Worm (Caenorhabditis elegans): ENCODE measurements around the gene F32E10.5.

F32E10.5 gene

DNA sequence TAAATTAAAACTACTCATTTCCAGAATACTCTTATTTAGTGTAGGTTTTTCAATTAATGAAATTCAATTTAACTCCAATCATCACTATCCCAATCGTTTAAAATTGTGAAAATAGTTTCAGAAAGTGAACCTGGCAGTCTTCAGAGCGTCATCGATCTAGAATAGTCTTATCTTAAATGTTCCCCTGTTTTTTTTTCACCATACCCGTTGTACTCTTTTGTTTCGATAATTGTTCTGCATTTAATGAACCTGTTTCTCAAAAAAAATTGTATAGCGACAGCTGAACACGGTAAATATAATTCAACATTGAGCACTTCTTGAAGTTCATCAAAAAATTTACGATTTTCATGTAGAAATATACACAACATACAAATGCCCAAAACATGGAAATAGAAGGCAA lies 26.9 kb downstream of the F32E10.5 start (continued):
- peak; percentile 41 for TF ChIP-seq lin-38 (GFP tag; IDR thresholded peaks at IDR 0.05)
- no peak for TF ChIP-seq ceh-82 (tag; optimal IDR thresholded peaks at IDR 0.05)
- no peak for TF ChIP-seq set-16 (GFP tag; IDR thresholded peaks at IDR 0.05)
- no peak for TF ChIP-seq zfp-2 (tag; optimal IDR thresholded peaks at IDR 0.05)
- no peak for TF ChIP-seq ceh-62 (tag; optimal IDR thresholded peaks at IDR 0.05)
- no peak for TF ChIP-seq lsy-2 (tag; optimal IDR thresholded peaks at IDR 0.05)
- no peak for TF ChIP-seq mdl-1 (tag; optimal IDR thresholded peaks at IDR 0.05)
- no peak for TF ChIP-seq nhr-76 (tag; optimal IDR thresholded peaks at IDR 0.05)
- TF ChIP-seq dmd-9 (GFP tag; IDR thresholded peaks at IDR 0.05): no peak
- TF ChIP-seq F10B5.3 (tag; optimal IDR thresholded peaks at IDR 0.05): no peak

ce11 chrIV:7550445-7550844 lies 27.7 kb downstream of the F32E10.5 start, which contains the start of gene pam-1:
pam-1 (minus strand) TSS chrIV:7550812.
- TF ChIP-seq ZK337.2 (GFP tag; IDR thresholded peaks at IDR 0.05): no peak
- no peak for TF ChIP-seq ceh-62 (tag; optimal IDR thresholded peaks at IDR 0.05)
- TF ChIP-seq aly-2 (tag; optimal IDR thresholded peaks at IDR 0.05): no peak
- TF ChIP-seq set-16 (GFP tag; IDR thresholded peaks at IDR 0.05): no peak
- no peak for TF ChIP-seq egl-27 (tag; optimal IDR thresholded peaks at IDR 0.05)
- TF ChIP-seq mdt-29 (GFP tag; IDR thresholded peaks at IDR 0.05): no peak
- TF ChIP-seq nhr-41 (GFP tag; IDR thresholded peaks at IDR 0.05): no peak
- TF ChIP-seq F49E8.2 (tag; optimal IDR thresholded peaks at IDR 0.05; ENCODE audit: borderline replicate concordance): peak; percentile 49
- no peak for TF ChIP-seq ZK546.5 (tag; optimal IDR thresholded peaks at IDR 0.05)
- peak; percentile 25; the same call in 1 of the 2 replicates for TF ChIP-seq dmd-6 (GFP tag; IDR thresholded peaks at IDR 0.05)
- no peak for TF ChIP-seq nhr-42 (GFP tag; IDR thresholded peaks at IDR 0.05)
- TF ChIP-seq lin-38 (GFP tag; IDR thresholded peaks at IDR 0.05): no peak
- TF ChIP-seq dve-1 (tag; optimal IDR thresholded peaks at IDR 0.05; ENCODE audit: insufficient read depth): peak; percentile 43
- TF ChIP-seq unc-130 (GFP tag; optimal IDR thresholded peaks at IDR 0.05): no peak
- no peak for TF ChIP-seq daf-16 (GFP tag; optimal IDR thresholded peaks at IDR 0.05)
- TF ChIP-seq daf-16 (tag; optimal IDR thresholded peaks at IDR 0.05): peak; percentile 64
- TF ChIP-seq php-3 (GFP tag; IDR thresholded peaks at IDR 0.05): 0 out of 2 replicates have a peak, but pooled peaks have one; percentile 29
- TF ChIP-seq zip-11 (GFP tag; IDR thresholded peaks at IDR 0.05): no peak
- peak; percentile 3 for TF ChIP-seq hlh-11 (tag; optimal IDR thresholded peaks at IDR 0.05)
- no peak for TF ChIP-seq hmg-1.1 (GFP tag; IDR thresholded peaks at IDR 0.05)
- TF ChIP-seq attf-4 (tag; optimal IDR thresholded peaks at IDR 0.05): no peak
- no peak for TF ChIP-seq nhr-48 (tag; optimal IDR thresholded peaks at IDR 0.05)
- TF ChIP-seq Y5F2A.4 (GFP tag; optimal IDR thresholded peaks at IDR 0.05): no peak
- TF ChIP-seq fos-1 (tag; optimal IDR thresholded peaks at IDR 0.05): no peak
- no peak for TF ChIP-seq spr-1 (tag; optimal IDR thresholded peaks at IDR 0.05)

DNA sequence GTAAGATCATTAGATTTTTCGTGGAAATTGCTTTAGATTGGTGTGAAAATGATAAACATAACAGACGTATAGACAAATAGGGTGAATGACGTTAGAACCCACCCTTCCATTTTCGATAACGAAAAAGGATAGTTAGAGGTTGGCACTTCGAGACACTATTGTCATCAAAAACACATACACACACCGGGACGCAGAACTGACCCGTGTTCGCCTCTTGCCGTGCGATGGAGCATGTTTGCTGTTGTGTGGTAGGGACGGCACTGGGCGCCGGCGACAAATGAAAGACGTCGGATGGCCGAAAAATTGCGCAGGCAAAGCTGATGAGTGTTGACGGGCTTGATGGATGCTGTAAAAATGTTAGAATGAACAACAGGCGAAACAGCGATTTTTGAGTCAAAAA lies 28.3 kb downstream of the F32E10.5 start:
- TF ChIP-seq hlh-30 (tag; optimal IDR thresholded peaks at IDR 0.05; ENCODE audit: insufficient read depth) (peak; percentile 61), set-16 (GFP tag; IDR thresholded peaks at IDR 0.05) (0 out of 2 replicates have a peak, but pooled peaks have one; percentile 17), lim-7 (GFP tag; IDR thresholded peaks at IDR 0.05) (no peak), sdz-12 (GFP tag; optimal IDR thresholded peaks at IDR 0.05) (no peak), daf-8 (GFP tag; IDR thresholded peaks at IDR 0.05) (no peak), nhr-76 (tag; optimal IDR thresholded peaks at IDR 0.05) (no peak), lin-1 (GFP tag; IDR thresholded peaks at IDR 0.05) (peak; percentile 60), skn-1 (tag; optimal IDR thresholded peaks at IDR 0.05) (no peak), ceh-28 (tag; optimal IDR thresholded peaks at IDR 0.05) (no peak), dmd-9 (GFP tag; IDR thresholded peaks at IDR 0.05) (no peak), nhr-28 (tag; optimal IDR thresholded peaks at IDR 0.05) (peak; percentile 70), cey-2 (tag; optimal IDR thresholded peaks at IDR 0.05; ENCODE audit: borderline replicate concordance, insufficient read depth) (no peak), mxl-3 (GFP tag; optimal IDR thresholded peaks at IDR 0.05) (peak; percentile 74), jun-1 (tag; optimal IDR thresholded peaks at IDR 0.05) (no peak), madf-9 (GFP tag; conservative IDR thresholded peaks at IDR 0.05) (no peak), hmg-1.1 (GFP tag; IDR thresholded peaks at IDR 0.05) (peak; percentile 27; the same call in 1 of the 2 replicates), nhr-102 (tag; optimal IDR thresholded peaks at IDR 0.05) (peak; percentile 25), mep-1 (tag; optimal IDR thresholded peaks at IDR 0.05) (peak; percentile 68), vab-7 (GFP tag; IDR thresholded peaks at IDR 0.05) (0 out of 2 replicates have a peak, but pooled peaks have one; percentile 23), attf-4 (tag; optimal IDR thresholded peaks at IDR 0.05) (no peak), lsy-2 (tag; optimal IDR thresholded peaks at IDR 0.05) (peak in 1 of 2 experiments; percentile 48), mdl-1 (tag; optimal IDR thresholded peaks at IDR 0.05) (peak in 1 of 2 experiments; percentile 6), aha-1 (tag) (peak; percentile 50), madf-5 (GFP tag; IDR thresholded peaks at IDR 0.05) (0 out of 4 replicates have a peak, but pooled peaks of 1 of the 2 experiments have one; percentile 70)

Data from whole organism, L4 larva.